Worm (Caenorhabditis elegans) whole organism, L4 larva: ENCODE measurements around the gene acr-8.

Experiments
- ceh-62 ChIP-seq: sonication (generic microtip); optimal IDR thresholded peaks from 2 replicates; lab custom pipeline; 2017; ENCODE audit warnings: missing biosample characterization, missing genetic modification characterization
- lin-15B ChIP-seq: fragments of 150-350 bp; sonication (generic microtip); optimal IDR thresholded peaks from 3 replicates; lab custom pipeline; 2014; ENCODE audit warnings: missing biosample characterization, missing genetic modification characterization
- skn-1 ChIP-seq: fragments of 150-350 bp; optimal IDR thresholded peaks from 2 replicates; lab custom pipeline; 2014; ENCODE audit warnings: missing biosample characterization, missing genetic modification characterization
- unc-62 ChIP-seq, 3 experiments: fragments of 150-350 bp in 1 of 3; sonication (generic microtip); optimal IDR thresholded peaks in 2 of 3; peaks in 1 of 3; 1 replicate in 1 of 3; 2 replicates in 2 of 3; lab custom pipeline; 2014 to 2017; ENCODE audit warnings: missing biosample characterization in 3 of 3, missing genetic modification characterization in 3 of 3, missing genetic modification reagents in 3 of 3, missing genotype in 1 of 3

- TF ChIP-seq lin-15B (tag; lab: Kevin White, UChicago), result no peak
- peak in 1 of 2 experiments; percentile 60 for TF ChIP-seq unc-62 (GFP tag; optimal IDR thresholded peaks at IDR 0.05 in 1 of 2; lab: Kevin White, UChicago)
- TF ChIP-seq unc-62 (tag; optimal IDR thresholded peaks at IDR 0.05; lab: Kevin White, UChicago), result no peak
- no peak for TF ChIP-seq skn-1 (tag; lab: Kevin White, UChicago)
- no peak for TF ChIP-seq ceh-62 (tag; lab: Kevin White, UChicago)
These were observed 51.0 kb downstream of the acr-8 start, which contains the start of gene C39B10.1 for ce11 chrX:10463542-10463941.
